Worm (Caenorhabditis elegans) whole organism, mixed stage, embryonic: ENCODE results near the gene F44E2.6.
A peak's percentile ranks its signal among the peaks of the same experiment; 100 is the strongest.

Source experiments
- M03D4.4 ChIP-seq: sonication (generic microtip); optimal IDR thresholded peaks from 2 replicates; lab custom pipeline; 2017; ENCODE audit warnings: mild to moderate bottlenecking, missing genetic modification characterization, missing compliant biosample characterization
- bed-3 ChIP-seq: fragments of 200-800 bp; sonication (Bioruptor generic); optimal IDR thresholded peaks from 3 replicates; lab custom pipeline; 2018; ENCODE audit warnings: mild to moderate bottlenecking, missing genetic modification characterization, moderate library complexity, missing compliant biosample characterization
- blmp-1 ChIP-seq: fragments of 150-350 bp; optimal IDR thresholded peaks from 2 replicates; lab custom pipeline; 2014; ENCODE audit warnings: missing biosample characterization, missing genetic modification characterization
- ceh-39 ChIP-seq: fragments of 150-350 bp; optimal IDR thresholded peaks from 2 replicates; lab custom pipeline; 2014; ENCODE audit warnings: missing biosample characterization, missing genetic modification characterization
- ceh-43 ChIP-seq: fragments of 200-800 bp; sonication (Bioruptor generic); optimal IDR thresholded peaks from 2 replicates; lab custom pipeline; 2018; ENCODE audit warnings: mild to moderate bottlenecking, missing genetic modification characterization, moderate library complexity, missing compliant biosample characterization
- ceh-83 ChIP-seq: fragments of 200-800 bp; sonication (Bioruptor generic); optimal IDR thresholded peaks from 2 replicates; lab custom pipeline; 2018; ENCODE audit warnings: mild to moderate bottlenecking, missing genetic modification characterization, missing compliant biosample characterization
- ces-1 ChIP-seq: fragments of 150-350 bp; optimal IDR thresholded peaks from 2 replicates; lab custom pipeline; 2014; ENCODE audit warnings: missing biosample characterization, missing genetic modification reagents, missing genetic modification characterization
- cnd-1 ChIP-seq: fragments of 200-800 bp; sonication (Bioruptor generic); optimal IDR thresholded peaks from 2 replicates; lab custom pipeline; 2018; ENCODE audit warnings: mild to moderate bottlenecking, missing genetic modification characterization, missing compliant biosample characterization
- drap-1 ChIP-seq: fragments of 200-800 bp; sonication (Bioruptor generic); optimal IDR thresholded peaks from 3 replicates; lab custom pipeline; 2018; ENCODE audit warnings: mild to moderate bottlenecking, missing genetic modification characterization, missing compliant biosample characterization
- elt-3 ChIP-seq: fragments of 150-350 bp; optimal IDR thresholded peaks from 2 replicates; lab custom pipeline; 2014; ENCODE audit warnings: missing biosample characterization, missing genetic modification characterization
- ham-2 ChIP-seq: fragments of 200-800 bp; sonication (Bioruptor generic); optimal IDR thresholded peaks from 2 replicates; lab custom pipeline; 2018; ENCODE audit warnings: mild to moderate bottlenecking, missing genetic modification characterization, missing compliant biosample characterization
- hlh-1 ChIP-seq: fragments of 150-350 bp; optimal IDR thresholded peaks from 2 replicates; lab custom pipeline; 2014; ENCODE audit warnings: missing biosample characterization, missing genetic modification reagents, missing genetic modification characterization
- lin-13 ChIP-seq: fragments of 150-350 bp; optimal IDR thresholded peaks from 2 replicates; lab custom pipeline; 2014; ENCODE audit warnings: missing biosample characterization, missing genetic modification characterization
- lin-32 ChIP-seq: fragments of 200-800 bp; sonication (Bioruptor generic); optimal IDR thresholded peaks from 2 replicates; lab custom pipeline; 2018; ENCODE audit warnings: mild to moderate bottlenecking, missing genetic modification characterization, missing compliant biosample characterization
- lsy-2 ChIP-seq: fragments of 150-350 bp; optimal IDR thresholded peaks from 2 replicates; lab custom pipeline; 2014; ENCODE audit warnings: missing biosample characterization, missing genetic modification characterization
- mab-5 ChIP-seq: fragments of 150-350 bp; optimal IDR thresholded peaks from 2 replicates; lab custom pipeline; 2014; ENCODE audit warnings: missing biosample characterization, missing genetic modification characterization
- mep-1 ChIP-seq: fragments of 150-350 bp; optimal IDR thresholded peaks from 2 replicates; lab custom pipeline; 2017; ENCODE audit warnings: missing biosample characterization, missing genetic modification reagents, missing genetic modification characterization, inconsistent platforms
- mls-2 ChIP-seq: sonication (generic microtip); optimal IDR thresholded peaks from 2 replicates; lab custom pipeline; 2016; ENCODE audit warnings: mild to moderate bottlenecking, missing genetic modification characterization, moderate library complexity, missing compliant biosample characterization
- nhr-12 ChIP-seq: fragments of 150-350 bp; optimal IDR thresholded peaks from 2 replicates; lab custom pipeline; 2014; ENCODE audit warnings: missing biosample characterization, missing genetic modification characterization
- nhr-2 ChIP-seq: fragments of 150-350 bp; optimal IDR thresholded peaks from 2 replicates; lab custom pipeline; 2014; ENCODE audit warnings: missing biosample characterization, missing genetic modification characterization
- nhr-28 ChIP-seq: fragments of 150-350 bp; optimal IDR thresholded peaks from 2 replicates; lab custom pipeline; 2014; ENCODE audit warnings: missing biosample characterization, missing genetic modification characterization
- nhr-76 ChIP-seq: sonication (generic microtip); optimal IDR thresholded peaks from 2 replicates; lab custom pipeline; 2017; ENCODE audit warnings: missing biosample characterization, missing genetic modification characterization
- sem-2 ChIP-seq: fragments of 200-800 bp; sonication (Bioruptor generic); optimal IDR thresholded peaks from 2 replicates; lab custom pipeline; 2018; ENCODE audit warnings: mild to moderate bottlenecking, missing genetic modification characterization, missing compliant biosample characterization
- snpc-4 ChIP-seq: fragments of 150-350 bp; optimal IDR thresholded peaks from 2 replicates; lab custom pipeline; 2014; ENCODE audit warnings: missing biosample characterization, missing genetic modification characterization
- sptf-1 ChIP-seq: sonication (generic microtip); optimal IDR thresholded peaks from 2 replicates; lab custom pipeline; 2017; ENCODE audit warnings: mild to moderate bottlenecking, missing genetic modification characterization, moderate library complexity, missing compliant biosample characterization
- tbx-8 ChIP-seq: fragments of 200-800 bp; sonication (Bioruptor generic); optimal IDR thresholded peaks from 2 replicates; lab custom pipeline; 2018; ENCODE audit warnings: mild to moderate bottlenecking, missing genetic modification characterization, moderate library complexity, missing compliant biosample characterization
- unc-39 ChIP-seq: fragments of 150-350 bp; optimal IDR thresholded peaks from 2 replicates; lab custom pipeline; 2014; ENCODE audit warnings: missing biosample characterization, missing genetic modification characterization
- unc-62 ChIP-seq: fragments of 150-350 bp; optimal IDR thresholded peaks from 2 replicates; lab custom pipeline; 2014; ENCODE audit warnings: missing biosample characterization, missing genetic modification reagents, missing genetic modification characterization
- zip-8 ChIP-seq: fragments of 150-350 bp; optimal IDR thresholded peaks from 2 replicates; lab custom pipeline; 2014; ENCODE audit warnings: missing biosample characterization, missing genetic modification characterization

Gene F44E2.6

ce11 chrIII:8858482-8858881 lies 13.5 kb upstream of the F44E2.6 start:
- TF ChIP-seq mep-1 (tag; lab: Kevin White, UChicago) (no peak), snpc-4 (tag; lab: Kevin White, UChicago) (no peak), unc-62 (GFP tag; lab: Kevin White, UChicago) (no peak), lin-13 (no peak), ham-2 (GFP tag; lab: Kevin White, UChicago) (no peak), sptf-1 (tag; lab: Kevin White, UChicago) (no peak), nhr-2 (no peak), tbx-8 (GFP tag; lab: Kevin White, UChicago) (no peak), lin-32 (no peak), elt-3 (tag; lab: Kevin White, UChicago) (no peak), nhr-28 (tag; lab: Kevin White, UChicago) (no peak), cnd-1 (tag; lab: Kevin White, UChicago) (no peak)

- TF ChIP-seq elt-3 (tag; lab: Kevin White, UChicago), result no peak
- no peak for TF ChIP-seq lin-32
- no peak for TF ChIP-seq cnd-1 (tag; lab: Kevin White, UChicago)
- no peak for TF ChIP-seq ces-1
- TF ChIP-seq bed-3 (GFP tag; lab: Kevin White, UChicago), result no peak
- no peak for TF ChIP-seq ham-2 (GFP tag; lab: Kevin White, UChicago)
- TF ChIP-seq ceh-83, result no peak
- no peak for TF ChIP-seq mep-1 (tag; lab: Kevin White, UChicago)
- no peak for TF ChIP-seq mab-5 (tag; lab: Kevin White, UChicago)
- TF ChIP-seq lsy-2 (tag; lab: Kevin White, UChicago), result no peak
- no peak for TF ChIP-seq ceh-39 (tag; lab: Kevin White, UChicago)
Observed at ce11 chrIII:8851961-8852360, 6.9 kb upstream of the F44E2.6 start, which contains the start of gene plg-1. Gene plg-1, plus strand, starts transcription at chrIII:8852261.

- TF ChIP-seq zip-8 (tag; lab: Kevin White, UChicago), result peak; percentile 91
Observed at ce11 chrIII:8851057-8851456, 6.0 kb upstream of the F44E2.6 start.

ce11 chrIII:8850482-8851047 lies 5.6 kb upstream of the F44E2.6 start, which contains the start of gene F44E2.9:
Gene F44E2.9, minus strand, starts transcription at chrIII:8850532.
- no peak for TF ChIP-seq bed-3 (GFP tag; lab: Kevin White, UChicago)
- TF ChIP-seq nhr-2, result no peak
- TF ChIP-seq hlh-1, result peak; percentile 5
- no peak for TF ChIP-seq snpc-4 (tag; lab: Kevin White, UChicago)
- peak; percentile 41 for TF ChIP-seq sptf-1 (tag; lab: Kevin White, UChicago)
- no peak for TF ChIP-seq ceh-83

- TF ChIP-seq ces-1 (no peak), M03D4.4 (tag; lab: Kevin White, UChicago) (no peak), sem-2 (GFP tag; lab: Kevin White, UChicago) (no peak), zip-8 (tag; lab: Kevin White, UChicago) (no peak), drap-1 (GFP tag; lab: Kevin White, UChicago) (no peak), cnd-1 (tag; lab: Kevin White, UChicago) (no peak)
Observed at ce11 chrIII:8849507-8849906, 4.5 kb upstream of the F44E2.6 start, which contains the start of gene F44E2.8. Gene F44E2.8, minus strand, starts transcription at chrIII:8849877.

ce11 chrIII:8848372-8848771 lies 3.4 kb upstream of the F44E2.6 start, which contains the start of gene F44E2.7:
Gene F44E2.7, minus strand, starts transcription at chrIII:8848472.
- no peak for TF ChIP-seq unc-39 (tag; lab: Kevin White, UChicago)
- no peak for TF ChIP-seq nhr-28 (tag; lab: Kevin White, UChicago)
- no peak for TF ChIP-seq sptf-1 (tag; lab: Kevin White, UChicago)
- TF ChIP-seq nhr-12 (tag; lab: Kevin White, UChicago), result no peak
- no peak for TF ChIP-seq cnd-1 (tag; lab: Kevin White, UChicago)
- no peak for TF ChIP-seq nhr-2
- TF ChIP-seq mep-1 (tag; lab: Kevin White, UChicago), result no peak
- no peak for TF ChIP-seq ceh-83
- TF ChIP-seq ceh-39 (tag; lab: Kevin White, UChicago), result no peak
- TF ChIP-seq hlh-1, result no peak
- no peak for TF ChIP-seq lsy-2 (tag; lab: Kevin White, UChicago)
- TF ChIP-seq mab-5 (tag; lab: Kevin White, UChicago), result no peak
- TF ChIP-seq nhr-76 (tag; lab: Kevin White, UChicago), result no peak
- no peak for TF ChIP-seq mls-2 (tag; lab: Kevin White, UChicago)
- no peak for TF ChIP-seq M03D4.4 (tag; lab: Kevin White, UChicago)
- no peak for TF ChIP-seq ceh-43
- no peak for TF ChIP-seq ces-1
- TF ChIP-seq tbx-8 (GFP tag; lab: Kevin White, UChicago), result no peak
- TF ChIP-seq blmp-1 (tag; lab: Kevin White, UChicago), result no peak
